Worm (Caenorhabditis elegans) whole organism, L4 larva: Measurements from ENCODE around the gene dhs-20.

Experiments
- F49E8.2 ChIP-seq: sonication (generic microtip); optimal IDR thresholded peaks from 2 replicates; lab custom pipeline; 2016; ENCODE audit warnings: missing compliant biosample characterization, mild to moderate bottlenecking, missing genetic modification characterization, borderline replicate concordance
- ama-1 ChIP-seq: fragments of 150-350 bp; optimal IDR thresholded peaks from 2 replicates; lab custom pipeline; 2014; ENCODE audit warnings: inconsistent platforms, mixed read lengths
- ceh-44 ChIP-seq: fragments of 200-800 bp; sonication (Bioruptor generic); IDR thresholded peaks from 2 replicates; pipeline ENCODE4 v1.3.6; 2022; ENCODE audit warnings: missing genetic modification reagents, missing genetic modification characterization, missing compliant biosample characterization
- fkh-10 ChIP-seq: fragments of 150-350 bp; optimal IDR thresholded peaks from 2 replicates; lab custom pipeline; 2014; ENCODE audit warnings: missing biosample characterization, missing genetic modification reagents, missing genetic modification characterization
- lsy-2 ChIP-seq, 2 experiments: fragments of 150-350 bp in 1 of 2; sonication (generic microtip) in 1 of 2; optimal IDR thresholded peaks; 2 replicates each; lab custom pipeline; 2014 to 2017; ENCODE audit warnings: missing biosample characterization in 2 of 2, missing genetic modification characterization in 2 of 2
- nhr-25 ChIP-seq: sonication (generic microtip); optimal IDR thresholded peaks from 2 replicates; lab custom pipeline; 2017; ENCODE audit warnings: missing genetic modification characterization, mild to moderate bottlenecking, missing compliant biosample characterization, antibody characterized with exemption, moderate library complexity, borderline replicate concordance; ENCODE audit not compliant: insufficient read depth
- nhr-76 ChIP-seq: fragments of 150-350 bp; optimal IDR thresholded peaks from 2 replicates; lab custom pipeline; 2014; ENCODE audit warnings: missing biosample characterization, missing genetic modification characterization
- snpc-4 ChIP-seq: fragments of 150-350 bp; optimal IDR thresholded peaks from 2 replicates; lab custom pipeline; 2014; ENCODE audit warnings: missing biosample characterization, missing genetic modification characterization
- ztf-11 ChIP-seq: fragments of 150-350 bp; optimal IDR thresholded peaks from 2 replicates; lab custom pipeline; 2014; ENCODE audit warnings: missing biosample characterization, missing genetic modification characterization

DNA sequence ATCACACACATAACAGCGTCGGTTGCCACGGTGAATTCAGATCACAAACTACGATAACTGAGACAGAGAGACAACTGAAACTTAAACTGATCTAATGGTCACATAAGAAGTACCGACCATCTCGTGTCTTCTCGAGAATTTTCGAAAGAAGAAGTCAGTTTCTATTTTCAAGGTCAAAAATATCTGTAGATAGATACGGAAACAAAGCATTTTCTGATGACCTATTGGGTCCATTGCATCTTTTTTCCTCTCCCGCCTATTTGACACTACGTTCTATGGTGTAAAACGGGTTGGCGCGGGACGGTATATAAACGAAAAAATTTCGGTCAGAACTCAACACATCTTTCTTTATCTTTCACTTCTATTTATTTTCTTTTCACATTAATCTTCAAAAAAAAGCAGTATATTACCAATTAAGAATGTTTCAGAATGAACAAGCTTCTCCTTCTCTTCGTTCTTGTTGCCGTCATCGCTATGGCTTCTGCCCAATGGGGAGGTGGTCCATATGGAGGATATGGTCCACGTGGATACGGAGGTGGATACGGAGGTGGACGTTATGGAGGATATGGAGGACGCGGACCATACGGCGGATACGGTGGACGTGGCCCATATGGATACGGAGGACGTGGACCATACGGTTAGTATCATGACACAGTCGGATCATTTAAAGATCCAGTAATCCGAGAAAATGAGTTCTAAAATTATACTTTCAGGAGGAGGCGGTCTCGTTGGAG is 11.8 kb upstream of the dhs-20 start, which contains the start of gene nlp-24:
- TF ChIP-seq ztf-11 (no peak), lsy-2 (tag; optimal IDR thresholded peaks at IDR 0.05; lab: Kevin White, UChicago) (peak in 1 of 2 experiments; percentile 4), fkh-10 (GFP tag; lab: Kevin White, UChicago) (no peak), nhr-76 (peak; percentile 16), ama-1 (lab: Kevin White, UChicago) (no peak), F49E8.2 (tag; lab: Kevin White, UChicago) (no peak), ceh-44 (no peak), nhr-25 (peak; percentile 79), snpc-4 (tag; lab: Kevin White, UChicago) (no peak)
